Worm (Caenorhabditis elegans) whole organism, mixed stage, embryonic: ENCODE results near the gene snrp-40.1.

Experiments
- lin-13 ChIP-seq: fragments of 150-350 bp; optimal IDR thresholded peaks from 2 replicates; lab custom pipeline; 2014; ENCODE audit warnings: missing biosample characterization, missing genetic modification characterization
- nhr-237 ChIP-seq: fragments of 150-350 bp; optimal IDR thresholded peaks from 2 replicates; lab custom pipeline; 2014; ENCODE audit warnings: missing biosample characterization, missing genetic modification characterization
- pha-4 ChIP-seq: fragments of 150-350 bp; optimal IDR thresholded peaks from 2 replicates; lab custom pipeline; 2018; ENCODE audit warnings: missing biosample characterization, missing genetic modification reagents, missing genetic modification characterization
- snpc-4 ChIP-seq: fragments of 150-350 bp; optimal IDR thresholded peaks from 2 replicates; lab custom pipeline; 2014; ENCODE audit warnings: missing biosample characterization, missing genetic modification characterization
- unc-39 ChIP-seq: fragments of 150-350 bp; optimal IDR thresholded peaks from 2 replicates; lab custom pipeline; 2014; ENCODE audit warnings: missing biosample characterization, missing genetic modification characterization

DNA sequence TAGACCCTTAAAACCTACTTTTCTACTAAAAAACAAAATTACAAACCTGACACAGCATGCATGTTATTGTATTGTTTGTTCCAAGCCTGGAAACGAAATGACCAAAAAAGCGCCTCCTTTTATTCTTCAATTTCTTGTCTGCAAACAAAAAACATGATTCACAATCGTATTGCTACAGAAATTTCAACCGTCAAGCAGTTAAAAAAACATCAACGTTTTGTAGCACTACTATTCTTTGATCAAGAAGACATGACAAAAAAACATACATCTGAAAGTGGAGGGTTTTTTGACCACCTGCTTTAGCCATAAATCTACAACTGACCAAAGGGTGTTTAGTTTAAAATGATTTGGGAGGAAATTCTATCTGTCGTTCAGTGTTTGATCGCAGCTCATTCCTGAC is 18.4 kb downstream of the snrp-40.1 start, which contains the start of gene F38B2.6:
- TF ChIP-seq snpc-4 (tag; lab: Kevin White, UChicago) (no peak), pha-4 (tag; lab: Kevin White, UChicago) (no peak), lin-13 (tag; lab: Kevin White, UChicago) (no peak), nhr-237 (no peak), unc-39 (no peak)
